Fruit fly (Drosophila melanogaster): ENCODE results near the gene pll.

- TF ChIP-seq CG6808 (GFP tag; optimal IDR thresholded peaks at IDR 0.05) (peak; percentile 86), CG6854 (GFP tag; optimal IDR thresholded peaks at IDR 0.05) (peak; percentile 50), CG8319 (GFP tag; optimal IDR thresholded peaks at IDR 0.05) (peak; percentile 77), Blimp-1 (GFP tag; optimal IDR thresholded peaks at IDR 0.05) (no peak), ss (GFP tag; optimal IDR thresholded peaks at IDR 0.05) (peak; percentile 90 to 92), OdsH (GFP tag; optimal IDR thresholded peaks at IDR 0.05) (peak; percentile 55), Hr39 (GFP tag; optimal IDR thresholded peaks at IDR 0.05) (peak; percentile 81), CG34406 (GFP tag; optimal IDR thresholded peaks at IDR 0.05) (peak; percentile 67), CG8119 (GFP tag; IDR thresholded peaks at IDR 0.05) (peak; percentile 83), CG10631 (GFP tag; optimal IDR thresholded peaks at IDR 0.05) (peak; percentile 57), Sox102F (GFP tag; optimal IDR thresholded peaks at IDR 0.05) (no peak), dac (GFP tag; optimal IDR thresholded peaks at IDR 0.05) (peak; percentile 82)
Observed at dm6 chr3R:27263434-27264215, 10.6 kb upstream of the pll start, which contains the start of gene woc.

Measured in whole organism, prepupa.